Worm (Caenorhabditis elegans) whole organism, L4/young adult: Measurements from ENCODE around the gene Y69E1A.3.
A peak's percentile ranks its signal among the peaks of the same experiment; 100 is the strongest.
"Not testable (repeated sequence)": the region's sequence is repeated elsewhere in the genome, so short reads cannot be mapped to it uniquely, and the experiment has no call there.

ENCODE experiments used
- W03F9.2 ChIP-seq: fragments of 150-350 bp; optimal IDR thresholded peaks from 2 replicates; lab custom pipeline; 2014; ENCODE audit warnings: missing biosample characterization, missing genetic modification characterization
- dao-5 ChIP-seq: sonication (generic microtip); optimal IDR thresholded peaks from 2 replicates; lab custom pipeline; 2016; ENCODE audit warnings: missing genotype, missing genetic modification characterization, moderate library complexity, missing compliant biosample characterization
- him-1 ChIP-seq: sonication (generic microtip); optimal IDR thresholded peaks from 2 replicates; lab custom pipeline; 2016; ENCODE audit warnings: missing genotype, missing genetic modification reagents, missing genetic modification characterization, missing compliant biosample characterization

The Y69E1A.3 gene

ce11 chrIV:10935336-10935735 is 16.8 kb upstream of the Y69E1A.3 start:
- TF ChIP-seq W03F9.2 (tag; lab: Kevin White, UChicago), result peak; percentile 81
- no peak for TF ChIP-seq dao-5
- TF ChIP-seq him-1, result peak; percentile 70

DNA sequence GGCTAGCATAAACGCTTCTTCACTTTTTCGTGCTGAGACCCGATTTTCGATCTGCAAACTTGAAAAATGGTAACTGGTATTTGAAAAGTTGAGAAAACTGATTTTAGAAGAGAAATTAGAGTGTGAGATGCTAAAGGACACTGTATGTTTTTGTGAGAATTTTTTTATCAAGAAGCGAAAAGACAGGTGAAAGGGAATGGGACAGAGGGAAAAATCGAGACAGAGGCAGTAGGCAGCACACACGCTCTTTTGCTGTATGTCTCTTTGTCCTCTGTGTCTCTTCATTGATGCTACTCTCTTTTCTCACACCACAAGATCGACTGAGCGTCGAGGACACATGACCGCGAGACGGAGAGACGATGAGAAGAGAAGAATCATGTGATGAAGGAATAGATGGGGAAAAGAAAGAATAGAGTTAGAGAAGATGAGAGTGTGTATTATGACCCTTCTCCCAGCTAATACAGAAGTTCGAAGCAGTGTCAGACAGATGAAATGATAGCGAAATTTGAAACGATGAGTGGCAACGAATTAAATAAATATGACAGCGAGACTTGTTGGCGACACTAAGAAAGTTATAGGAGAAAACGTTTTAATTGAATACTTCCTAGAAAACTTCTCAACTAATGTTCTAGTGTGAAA is 16.1 kb upstream of the Y69E1A.3 start, which contains the start of gene lgg-2:
lgg-2 (minus strand) TSS at position 51 of the 639 bp plus-strand sequence.
- TF ChIP-seq him-1 (peak; percentile 38), dao-5 (peak; percentile 4), W03F9.2 (tag; lab: Kevin White, UChicago) (peak; percentile 83)

DNA sequence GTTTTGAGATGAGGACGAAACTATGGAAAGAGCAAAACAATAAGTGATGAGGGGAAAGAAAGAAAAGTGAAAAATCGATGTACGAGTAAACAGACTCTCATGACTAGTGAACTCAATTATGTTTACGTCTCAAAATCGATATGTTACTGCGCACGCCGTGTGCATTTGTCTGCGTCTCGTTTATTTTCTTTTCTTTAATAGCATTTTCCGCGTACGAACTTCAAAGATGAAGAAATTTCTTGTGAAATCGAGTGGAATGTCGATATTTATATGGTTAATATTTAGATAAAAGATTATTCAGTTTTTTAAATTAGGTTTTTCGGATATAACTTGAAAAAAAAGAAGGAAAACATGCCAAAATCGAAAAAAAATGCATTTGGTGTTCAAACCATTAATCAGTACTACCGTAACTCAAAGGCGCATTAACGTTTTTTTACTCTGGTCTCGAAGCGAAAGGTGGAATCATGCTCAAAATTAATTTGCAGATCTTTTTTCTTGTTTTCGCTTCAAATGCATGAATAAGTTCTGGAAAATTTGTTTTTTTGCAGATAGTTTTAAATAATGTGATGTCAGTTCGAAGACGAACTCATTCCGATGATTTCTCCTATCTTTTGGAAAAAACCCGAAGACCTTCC is 15.1 kb upstream of the Y69E1A.3 start, which contains the start of gene fic-1:
fic-1 (plus strand) TSS at position 549 of the 635 bp plus-strand sequence.
- peak; percentile 80 for TF ChIP-seq W03F9.2 (tag; lab: Kevin White, UChicago)
- TF ChIP-seq dao-5, result no peak

ce11 chrIV:10948797-10949196 is 3.3 kb upstream of the Y69E1A.3 start, which contains the start of gene Y69E1A.1:
Gene Y69E1A.1, minus strand, starts transcription at chrIV:10948897.
- TF ChIP-seq dao-5, result no peak
- no peak for TF ChIP-seq him-1
- TF ChIP-seq W03F9.2 (tag; lab: Kevin White, UChicago), result no peak

- no peak for TF ChIP-seq W03F9.2 (tag; lab: Kevin White, UChicago)
- no peak for TF ChIP-seq dao-5
- no peak for TF ChIP-seq him-1
Measured at ce11 chrIV:10949510-10949909, 2.6 kb upstream of the Y69E1A.3 start, which contains the start of gene nsph-3.1. Gene nsph-3.1, plus strand, starts transcription at chrIV:10949810.

DNA sequence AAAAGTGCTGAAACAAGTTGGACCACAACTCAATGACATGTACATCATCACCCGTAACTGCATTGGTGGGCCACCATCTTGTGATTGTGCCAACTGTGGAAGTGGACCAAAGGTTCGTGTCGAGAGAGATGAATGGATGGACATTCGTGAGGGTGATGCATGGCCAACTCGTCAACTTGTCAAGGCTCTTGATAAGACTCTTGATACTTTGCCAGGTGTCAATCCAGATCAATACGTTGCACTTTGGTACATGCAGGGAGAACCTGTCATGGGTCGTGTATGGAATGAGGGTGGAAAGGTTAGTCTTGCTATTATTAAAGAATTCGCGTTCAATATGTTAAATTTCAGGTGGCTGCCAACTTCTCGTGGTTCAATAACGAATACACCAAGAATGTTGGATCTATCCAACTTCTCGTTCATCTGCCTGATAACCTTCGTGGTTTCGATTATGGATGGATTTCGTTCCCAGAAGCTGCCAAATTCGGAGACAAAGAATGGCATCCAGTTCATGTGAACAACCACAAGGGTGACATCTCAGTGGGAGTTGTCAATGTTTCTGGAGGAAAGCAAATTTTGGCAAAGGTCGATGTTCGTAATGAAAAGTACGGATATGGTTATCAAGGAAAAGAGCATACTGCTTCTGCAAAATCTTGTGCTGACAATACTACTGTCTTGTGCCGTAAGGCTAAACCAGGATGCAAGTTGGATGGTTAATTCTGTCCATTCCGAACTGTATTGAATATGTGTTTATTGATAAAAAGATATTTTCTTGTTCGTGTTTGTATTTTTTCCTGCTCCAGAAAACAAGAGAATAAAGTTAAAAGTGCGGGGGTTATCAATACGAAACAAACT is 1.5 kb upstream of the Y69E1A.3 start:
- no peak for TF ChIP-seq dao-5
- no peak for TF ChIP-seq him-1
- no peak for TF ChIP-seq W03F9.2 (tag; lab: Kevin White, UChicago)

- not testable (repeated sequence) for TF ChIP-seq W03F9.2 (tag; lab: Kevin White, UChicago); dao-5; him-1
Measured at ce11 chrIV:10954955-10955354, 2.9 kb downstream of the Y69E1A.3 start, which contains the start of gene Y69E1A.4. Gene Y69E1A.4, plus strand, starts transcription at chrIV:10955255.

DNA sequence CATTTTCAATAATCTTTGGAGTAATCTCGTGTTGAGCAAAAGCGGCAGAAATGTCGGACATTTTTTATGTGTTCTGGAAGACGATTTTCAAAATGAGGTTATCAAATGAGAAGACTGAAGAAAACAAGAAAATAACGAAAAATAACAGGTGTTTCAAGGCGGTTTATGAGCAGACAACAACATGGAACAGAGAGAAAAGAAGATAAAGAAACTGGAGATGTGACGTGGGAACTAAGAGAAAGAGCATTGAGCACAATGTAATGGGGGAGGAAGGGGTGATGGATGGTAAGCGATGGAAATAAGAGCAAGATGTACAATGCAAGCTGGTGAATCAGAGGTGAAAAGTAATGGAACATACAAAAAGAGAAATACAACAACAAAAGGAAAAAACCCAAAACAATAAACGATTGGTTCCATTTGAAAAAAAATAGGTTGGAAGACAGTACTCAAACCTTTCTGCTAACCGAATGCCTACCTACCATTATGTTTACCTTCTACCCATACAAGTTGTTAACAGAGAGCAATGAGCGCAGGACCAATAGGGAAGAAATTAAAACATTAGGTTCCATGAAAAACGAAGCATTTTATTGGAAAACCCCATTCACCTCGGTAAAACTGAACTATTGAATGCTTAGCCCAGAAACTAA is 5.6 kb downstream of the Y69E1A.3 start, which contains the start of gene Y69E1A.5:
Y69E1A.5 (minus strand) TSS at position 73 of the 647 bp plus-strand sequence.
- TF ChIP-seq W03F9.2 (tag; lab: Kevin White, UChicago) (no peak), him-1 (no peak), dao-5 (no peak)

DNA sequence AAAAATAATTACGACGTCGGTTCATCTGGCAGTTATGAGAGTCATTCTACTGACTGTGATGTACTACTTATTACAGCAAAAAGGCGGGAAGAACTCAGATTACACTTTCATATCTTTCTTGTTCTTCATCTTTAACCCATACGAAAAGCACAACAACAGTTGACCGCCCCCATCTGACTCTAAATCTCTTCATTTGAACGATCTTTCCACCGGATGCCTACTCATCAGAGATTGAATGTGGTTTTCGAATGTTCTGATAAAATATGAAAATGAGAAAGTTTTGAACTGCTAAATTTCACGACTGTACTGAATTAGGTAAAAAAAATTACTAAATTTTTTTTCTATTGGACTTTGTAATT is 6.1 kb downstream of the Y69E1A.3 start, which contains the start of gene sri-19:
sri-19 (plus strand) TSS at position 143 of the 359 bp plus-strand sequence.
- no peak for TF ChIP-seq W03F9.2 (tag; lab: Kevin White, UChicago)
- no peak for TF ChIP-seq dao-5
- no peak for TF ChIP-seq him-1

ce11 chrIV:10964688-10965087 is 12.6 kb downstream of the Y69E1A.3 start:
- TF ChIP-seq W03F9.2 (tag; lab: Kevin White, UChicago) (no peak), dao-5 (no peak), him-1 (no peak)

DNA sequence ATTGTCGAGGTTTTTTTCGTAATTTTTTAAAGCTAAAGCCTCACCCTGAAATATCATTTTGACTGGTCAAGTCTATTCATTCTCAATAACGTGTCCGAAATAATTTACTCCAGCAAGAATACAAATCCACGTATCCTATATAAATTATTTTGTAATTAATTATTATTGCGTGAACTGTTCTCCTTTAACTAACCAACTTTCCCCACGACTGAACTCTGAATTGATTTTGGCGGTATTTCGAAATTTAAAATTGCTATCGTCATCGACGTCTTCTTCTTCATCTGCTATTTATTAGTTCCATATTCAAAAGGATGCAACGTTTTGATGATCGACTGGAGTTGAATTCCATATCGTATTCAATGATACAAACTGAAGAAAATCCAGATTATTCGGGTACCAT is 14.3 kb downstream of the Y69E1A.3 start, which contains the start of the genes aqp-3 and Y69E1A.8:
aqp-3 (minus strand) TSS at position 101 of the 400 bp plus-strand sequence.
Y69E1A.8 (plus strand) TSS at position 246 of the 400 bp plus-strand sequence.
- TF ChIP-seq dao-5, result no peak
- TF ChIP-seq W03F9.2 (tag; lab: Kevin White, UChicago), result no peak
- no peak for TF ChIP-seq him-1

DNA sequence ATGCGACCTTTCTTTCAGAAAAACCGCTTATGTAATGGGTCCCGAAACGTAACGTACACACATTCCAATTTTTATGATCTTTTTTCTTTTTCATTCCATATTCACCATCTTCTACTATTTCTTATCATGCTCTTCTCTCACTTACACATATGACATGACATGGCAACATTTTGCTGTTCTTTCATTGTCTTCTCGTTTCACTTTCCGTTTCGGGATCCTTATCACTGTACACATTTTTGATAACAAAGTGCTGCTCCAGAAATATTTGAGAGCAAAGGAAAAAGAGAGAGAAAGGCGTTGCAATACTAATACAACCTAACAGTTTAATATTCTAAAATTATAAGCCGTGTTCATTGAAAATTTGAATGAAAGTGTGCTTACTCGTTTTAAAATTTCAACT is 18.2 kb downstream of the Y69E1A.3 start:
- TF ChIP-seq W03F9.2 (tag; lab: Kevin White, UChicago), result no peak
- TF ChIP-seq him-1, result no peak
- TF ChIP-seq dao-5, result no peak

DNA sequence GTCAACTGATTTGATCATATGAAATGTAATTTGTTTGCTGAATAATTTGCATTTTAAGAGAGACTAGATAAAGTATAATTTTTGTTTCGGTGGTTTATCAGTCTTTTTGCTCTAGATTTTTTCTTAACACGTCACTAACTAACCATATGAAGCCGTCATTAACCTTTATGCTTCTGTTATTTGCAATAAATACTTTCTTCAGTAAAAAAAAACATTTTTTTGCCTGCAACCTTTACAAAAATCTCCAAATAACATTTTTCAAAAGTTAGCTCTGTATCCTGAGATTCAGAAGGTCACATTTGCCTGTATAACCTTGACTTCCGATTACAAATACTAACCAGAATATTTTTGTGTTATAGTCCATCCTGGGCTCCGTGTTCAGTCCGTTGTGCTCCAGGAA is 18.7 kb downstream of the Y69E1A.3 start:
- TF ChIP-seq him-1 (no peak), W03F9.2 (tag; lab: Kevin White, UChicago) (no peak), dao-5 (no peak)
